In genomic region chr3R:22753600-22753894, dm6 we compare ENCODE assay signal across 1 fruit fly cellular context.
TF ChIP-seq lines count a peak whose summit lies in the region.

No protein-coding gene starts in this region.

TF ChIP-seq in whole organism, embryonic, 481 proteins besides CTCF, POLR2A, EP300 and RAD21 (continued from another document):
- no peak for TF ChIP-seq otp (GFP tag; IDR thresholded peaks at IDR 0.05; lab: Robert Waterston, UW)
- TF ChIP-seq chinmo (GFP tag; IDR thresholded peaks at IDR 0.05; lab: Robert Waterston, UW; ENCODE audit: partially characterized antibody) = peak; percentile 98
- TF ChIP-seq grau (tag; optimal IDR thresholded peaks at IDR 0.05; lab: Kevin White, UChicago) = no peak
- TF ChIP-seq Rx (GFP tag; IDR thresholded peaks at IDR 0.05; lab: Robert Waterston, UW) = no peak
- peak; percentile 44 for TF ChIP-seq abd-A (tag; optimal IDR thresholded peaks at IDR 0.05; lab: Kevin White, UChicago)
- TF ChIP-seq sd (tag; optimal IDR thresholded peaks at IDR 0.05; lab: Kevin White, UChicago) = peak; percentile 85
- TF ChIP-seq CG13775 (GFP tag; optimal IDR thresholded peaks at IDR 0.05; lab: Kevin White, UChicago) = no peak
- TF ChIP-seq CG17802 (tag; optimal IDR thresholded peaks at IDR 0.05; lab: Kevin White, UChicago) = no peak
- no peak for TF ChIP-seq lab (GFP tag; optimal IDR thresholded peaks at IDR 0.05; lab: Kevin White, UChicago)
- TF ChIP-seq HLHmδ (GFP tag; optimal IDR thresholded peaks at IDR 0.05; lab: Kevin White, UChicago) = peak; percentile 50
- no peak for TF ChIP-seq Hr51 (GFP tag; optimal IDR thresholded peaks at IDR 0.05; lab: Kevin White, UChicago)
- TF ChIP-seq CG12071 (GFP tag; optimal IDR thresholded peaks at IDR 0.05; lab: Kevin White, UChicago) = peak; percentile 27
- TF ChIP-seq NK7.1 (GFP tag; optimal IDR thresholded peaks at IDR 0.05; lab: Kevin White, UChicago) = no peak
- TF ChIP-seq HmgZ (tag; optimal IDR thresholded peaks at IDR 0.05; lab: Kevin White, UChicago) = no peak
- peak; percentile 70 for TF ChIP-seq mirr (GFP tag; optimal IDR thresholded peaks at IDR 0.05; lab: Kevin White, UChicago)
- 0 out of 2 replicates have a peak, but pooled peaks have one; percentile 14 for TF ChIP-seq CG5953 (GFP tag; IDR thresholded peaks at IDR 0.05; lab: Robert Waterston, UW)
- no peak for TF ChIP-seq CG11504 (tag; optimal IDR thresholded peaks at IDR 0.05; lab: Kevin White, UChicago)
- peak; percentile 52 for TF ChIP-seq CG7987 (GFP tag; optimal IDR thresholded peaks at IDR 0.05; lab: Kevin White, UChicago)
- TF ChIP-seq grn (GFP tag; optimal IDR thresholded peaks at IDR 0.05; lab: Kevin White, UChicago) = peak; percentile 4
- no peak for TF ChIP-seq Side (GFP tag; optimal IDR thresholded peaks at IDR 0.05; lab: Kevin White, UChicago)
- TF ChIP-seq CG42726 (GFP tag; IDR thresholded peaks at IDR 0.05; lab: Robert Waterston, UW; ENCODE audit: partially characterized antibody) = 0 out of 2 replicates have a peak, but pooled peaks have one; percentile 32
- TF ChIP-seq D (optimal IDR thresholded peaks at IDR 0.05; lab: Kevin White, UChicago) = no peak
- TF ChIP-seq D (GFP tag; optimal IDR thresholded peaks at IDR 0.05; lab: Kevin White, UChicago) = no peak
- no peak for TF ChIP-seq Nf-YA (GFP tag; IDR thresholded peaks at IDR 0.05; lab: Robert Waterston, UW)
- no peak for TF ChIP-seq pita (GFP tag; optimal IDR thresholded peaks at IDR 0.05; lab: Kevin White, UChicago)
- TF ChIP-seq CG34376 (GFP tag; optimal IDR thresholded peaks at IDR 0.05; lab: Kevin White, UChicago) = peak; percentile 62
- TF ChIP-seq cg (GFP tag; optimal IDR thresholded peaks at IDR 0.05; lab: Kevin White, UChicago) = peak; percentile 74
- no peak for TF ChIP-seq CG34422 (GFP tag; IDR thresholded peaks at IDR 0.05; lab: Robert Waterston, UW)
- TF ChIP-seq Fer3 (tag; optimal IDR thresholded peaks at IDR 0.05; lab: Kevin White, UChicago) = no peak
- peak in 1 of 2 experiments; percentile 25 for TF ChIP-seq Hr78 (GFP tag; optimal IDR thresholded peaks at IDR 0.05; lab: Kevin White, UChicago)
- TF ChIP-seq dmrt11E (tag; optimal IDR thresholded peaks at IDR 0.05; lab: Kevin White, UChicago) = no peak
- TF ChIP-seq CG1233 (GFP tag; optimal IDR thresholded peaks at IDR 0.05; lab: Kevin White, UChicago) = no peak
- TF ChIP-seq CG3847 (GFP tag; IDR thresholded peaks at IDR 0.05; lab: Robert Waterston, UW) = no peak
